Fruit fly (Drosophila melanogaster) whole organism, embryonic: ENCODE data around the gene foxo.
A peak's percentile ranks its signal among the peaks of the same experiment; 100 is the strongest.

Source experiments
- Aef1 ChIP-seq: fragments of 200-800 bp; sonication (Bioruptor generic); IDR thresholded peaks from 3 replicates; pipeline ENCODE4 v1.3.6; 2022; ENCODE audit warnings: missing biosample characterization, missing genetic modification characterization
- Atf6 ChIP-seq: fragments of 200-800 bp; sonication (Bioruptor generic); IDR thresholded peaks from 2 replicates; pipeline ENCODE4 v1.3.6; 2022; ENCODE audit warnings: missing biosample characterization, missing genetic modification characterization
- CG11085 ChIP-seq: fragments of 200-800 bp; sonication (Bioruptor generic); IDR thresholded peaks from 2 replicates; pipeline ENCODE4 v1.3.6; 2022; ENCODE audit warnings: missing biosample characterization, missing genetic modification characterization
- CG11247 ChIP-seq: fragments of 200-800 bp; sonication (Bioruptor generic); IDR thresholded peaks from 2 replicates; pipeline ENCODE4 v1.3.6; 2022; ENCODE audit warnings: missing biosample characterization, missing genetic modification characterization
- CG11456 ChIP-seq: fragments of 200-800 bp; sonication (Bioruptor generic); IDR thresholded peaks from 3 replicates; pipeline ENCODE4 v1.3.6; 2022; ENCODE audit warnings: missing biosample characterization, missing genetic modification characterization
- CG1233 ChIP-seq: fragments of 200-800 bp; sonication (Bioruptor generic); optimal IDR thresholded peaks from 4 replicates; lab custom pipeline; 2018; ENCODE audit warnings: missing biosample characterization, mild to moderate bottlenecking, missing genetic modification characterization
- CG12391 ChIP-seq: fragments of 200-800 bp; sonication (Bioruptor generic); optimal IDR thresholded peaks from 3 replicates; lab custom pipeline; 2018; ENCODE audit warnings: missing biosample characterization, mild to moderate bottlenecking, missing genetic modification characterization, moderate library complexity
- CG12659 ChIP-seq: fragments of 200-800 bp; sonication (Bioruptor generic); optimal IDR thresholded peaks from 3 replicates; lab custom pipeline; 2017; ENCODE audit warnings: mild to moderate bottlenecking, missing biosample characterization, missing genetic modification reagents, missing genetic modification characterization
- CG15696 ChIP-seq: fragments of 200-800 bp; sonication (Bioruptor generic); optimal IDR thresholded peaks from 2 replicates; lab custom pipeline; 2019; ENCODE audit warnings: missing biosample characterization, mild to moderate bottlenecking, missing genetic modification characterization, moderate library complexity
- CG16815 ChIP-seq: fragments of 200-800 bp; sonication (Bioruptor generic); optimal IDR thresholded peaks from 3 replicates; lab custom pipeline; 2017; ENCODE audit warnings: missing biosample characterization, mild to moderate bottlenecking, missing genetic modification characterization
- CG18262 ChIP-seq: fragments of 200-800 bp; optimal IDR thresholded peaks from 3 replicates; lab custom pipeline; 2019; ENCODE audit warnings: missing biosample characterization, mild to moderate bottlenecking, missing genetic modification characterization, moderate library complexity
- CG3407 ChIP-seq: fragments of 200-800 bp; sonication (Bioruptor generic); optimal IDR thresholded peaks from 2 replicates; lab custom pipeline; 2018; ENCODE audit warnings: missing biosample characterization, mild to moderate bottlenecking, missing genetic modification characterization
- CG3995 ChIP-seq: fragments of 200-800 bp; sonication (Bioruptor generic); optimal IDR thresholded peaks from 3 replicates; lab custom pipeline; 2016; ENCODE audit warnings: missing biosample characterization, missing genetic modification characterization
- CG4730 ChIP-seq: fragments of 200-800 bp; sonication (Bioruptor generic); IDR thresholded peaks from 2 replicates; pipeline ENCODE4 v1.3.6; 2022; ENCODE audit warnings: missing biosample characterization, missing genetic modification characterization
- CG6683 ChIP-seq: fragments of 200-800 bp; sonication (Bioruptor generic); optimal IDR thresholded peaks from 2 replicates; lab custom pipeline; 2017; ENCODE audit warnings: missing biosample characterization, mild to moderate bottlenecking, missing genetic modification characterization, missing genetic modification reagents
- CG8290 ChIP-seq, 3 experiments: fragments of 200-800 bp; sonication (Bioruptor generic); optimal IDR thresholded peaks; 2 replicates each; lab custom pipeline; 2016 to 2019; ENCODE audit warnings: missing biosample characterization in 3 of 3, missing genetic modification characterization in 3 of 3, mild to moderate bottlenecking in 2 of 3, moderate library complexity in 1 of 3
- CG8944 ChIP-seq: fragments of 200-800 bp; sonication (Bioruptor generic); optimal IDR thresholded peaks from 3 replicates; lab custom pipeline; 2016; ENCODE audit warnings: missing biosample characterization, missing genetic modification characterization
- CG9797 ChIP-seq: fragments of 200-800 bp; sonication (Bioruptor generic); optimal IDR thresholded peaks from 3 replicates; lab custom pipeline; 2018; ENCODE audit warnings: missing biosample characterization, mild to moderate bottlenecking, missing genetic modification characterization
- Camta ChIP-seq: fragments of 200-800 bp; sonication (Bioruptor generic); optimal IDR thresholded peaks from 2 replicates; lab custom pipeline; 2016; ENCODE audit warnings: missing biosample characterization, missing genetic modification characterization
- Dfd ChIP-seq, 2 experiments: fragments of >200 bp; optimal IDR thresholded peaks; 2 replicates each; lab custom pipeline; 2017; ENCODE audit warnings: missing biosample characterization in 2 of 2, missing genetic modification characterization in 2 of 2
- Ets65A ChIP-seq: fragments of 200-800 bp; sonication (Bioruptor generic); peaks from one replicate; lab custom pipeline; 2016; ENCODE audit warnings: missing biosample characterization, missing genetic modification characterization
- HLHmδ ChIP-seq: fragments of 200-800 bp; sonication (Bioruptor generic); optimal IDR thresholded peaks from 2 replicates; lab custom pipeline; 2018; ENCODE audit warnings: missing biosample characterization, mild to moderate bottlenecking, missing genetic modification characterization, moderate library complexity
- Hand ChIP-seq: fragments of 200-800 bp; sonication (Bioruptor generic); optimal IDR thresholded peaks from 2 replicates; lab custom pipeline; 2017; ENCODE audit warnings: mild to moderate bottlenecking, missing biosample characterization, missing genetic modification reagents, missing genetic modification characterization
- Hr51 ChIP-seq, 2 experiments: fragments of 200-800 bp; sonication (Bioruptor generic); optimal IDR thresholded peaks; 2 replicates in 1 of 2; 3 replicates in 1 of 2; lab custom pipeline; 2016 to 2018; ENCODE audit warnings: missing biosample characterization in 2 of 2, missing genetic modification characterization in 2 of 2, mild to moderate bottlenecking in 1 of 2, moderate library complexity in 1 of 2
- Jarid2 ChIP-seq: fragments of 200-800 bp; sonication (Bioruptor generic); optimal IDR thresholded peaks from 3 replicates; lab custom pipeline; 2017; ENCODE audit warnings: mild to moderate bottlenecking, missing biosample characterization, missing genetic modification reagents, missing genetic modification characterization
- Meics ChIP-seq: fragments of 200-800 bp; sonication (Bioruptor generic); optimal IDR thresholded peaks from 2 replicates; lab custom pipeline; 2017; ENCODE audit warnings: missing biosample characterization, mild to moderate bottlenecking, missing genetic modification characterization
- Tbp ChIP-seq: fragments of >200 bp; optimal IDR thresholded peaks from 2 replicates; lab custom pipeline; 2018; ENCODE audit warnings: missing biosample characterization, missing genetic modification characterization
- Xbp1 ChIP-seq: fragments of 200-800 bp; sonication (Bioruptor generic); optimal IDR thresholded peaks from 3 replicates; lab custom pipeline; 2016; ENCODE audit warnings: missing biosample characterization, mild to moderate bottlenecking, missing genetic modification characterization
- YL-1 ChIP-seq: fragments of 200-800 bp; sonication (Bioruptor generic); optimal IDR thresholded peaks from 3 replicates; lab custom pipeline; 2017; ENCODE audit warnings: missing biosample characterization, mild to moderate bottlenecking, missing genetic modification characterization
- aop ChIP-seq: fragments of 200-800 bp; sonication (Bioruptor generic); IDR thresholded peaks from 2 replicates; pipeline ENCODE4 v1.3.6; 2022; ENCODE audit warnings: missing biosample characterization, missing genetic modification characterization
- cad ChIP-seq: fragments of >200 bp; optimal IDR thresholded peaks from 2 replicates; lab custom pipeline; 2017; ENCODE audit warnings: missing biosample characterization, missing genetic modification characterization
- cas ChIP-seq: fragments of 200-800 bp; sonication (Bioruptor generic); IDR thresholded peaks from 2 replicates; pipeline ENCODE4 v1.3.6; 2022; ENCODE audit warnings: missing biosample characterization, missing genetic modification characterization
- dmrt99B ChIP-seq: fragments of 200-800 bp; sonication (Bioruptor generic); optimal IDR thresholded peaks from 2 replicates; lab custom pipeline; 2018; ENCODE audit warnings: missing biosample characterization, mild to moderate bottlenecking, missing genetic modification characterization, moderate library complexity
- eyg ChIP-seq: fragments of 200-800 bp; sonication (Bioruptor generic); optimal IDR thresholded peaks from 3 replicates; lab custom pipeline; 2016; ENCODE audit warnings: missing biosample characterization, missing genetic modification characterization
- fd96Cb ChIP-seq: fragments of 200-800 bp; sonication (Bioruptor generic); optimal IDR thresholded peaks from 2 replicates; lab custom pipeline; 2018; ENCODE audit warnings: missing biosample characterization, mild to moderate bottlenecking, missing genetic modification characterization, moderate library complexity
- gce ChIP-seq: fragments of 200-800 bp; sonication (Bioruptor generic); IDR thresholded peaks from 3 replicates; pipeline ENCODE4 v1.3.6; 2022; ENCODE audit warnings: missing biosample characterization, missing genetic modification characterization
- gcm ChIP-seq: fragments of 200-800 bp; sonication (Bioruptor generic); optimal IDR thresholded peaks from 2 replicates; lab custom pipeline; 2019; ENCODE audit warnings: missing biosample characterization, mild to moderate bottlenecking, missing genetic modification characterization, moderate library complexity
- gsb ChIP-seq: fragments of 200-800 bp; sonication (Bioruptor generic); IDR thresholded peaks from 2 replicates; pipeline ENCODE4 v1.3.6; 2022; ENCODE audit warnings: missing biosample characterization, missing genetic modification characterization
- gsb-n ChIP-seq: fragments of 200-800 bp; sonication (Bioruptor generic); optimal IDR thresholded peaks from 3 replicates; lab custom pipeline; 2018; ENCODE audit warnings: missing biosample characterization, mild to moderate bottlenecking, missing genetic modification characterization
- ken ChIP-seq: fragments of 200-800 bp; sonication (Bioruptor generic); IDR thresholded peaks from 3 replicates; pipeline ENCODE4 v1.3.6; 2022; ENCODE audit warnings: missing biosample characterization, missing genetic modification characterization
- lab ChIP-seq: fragments of 200-800 bp; sonication (Bioruptor generic); optimal IDR thresholded peaks from 3 replicates; lab custom pipeline; 2017; ENCODE audit warnings: missing biosample characterization, missing genetic modification characterization, mild to moderate bottlenecking, moderate library complexity, missing genetic modification reagents
- mirr ChIP-seq: fragments of 200-800 bp; sonication (Bioruptor generic); optimal IDR thresholded peaks from 3 replicates; lab custom pipeline; 2018; ENCODE audit warnings: missing biosample characterization, mild to moderate bottlenecking, missing genetic modification characterization
- pan ChIP-seq, 4 experiments: fragments of >200 bp in 3 of 4; fragments of 200-800 bp in 1 of 4; sonication (Bioruptor generic) in 1 of 4; optimal IDR thresholded peaks in 3 of 4; IDR thresholded peaks in 1 of 4; 2 replicates each; pipeline versions ENCODE4 v1.3.6 to Lab custom; 2017 to 2022; ENCODE audit warnings: missing biosample characterization in 2 of 4, missing genetic modification characterization in 2 of 4, mixed read lengths in 1 of 4
- shn ChIP-seq: fragments of 200-800 bp; sonication (Bioruptor generic); optimal IDR thresholded peaks from 3 replicates; lab custom pipeline; 2016; ENCODE audit warnings: missing biosample characterization, missing genetic modification characterization
- tap ChIP-seq: fragments of 200-800 bp; optimal IDR thresholded peaks from 3 replicates; lab custom pipeline; 2019; ENCODE audit warnings: missing biosample characterization, mild to moderate bottlenecking, missing genetic modification characterization, moderate library complexity
- tna ChIP-seq: fragments of 200-800 bp; sonication (Bioruptor generic); IDR thresholded peaks from 2 replicates; pipeline ENCODE4 v1.3.6; 2022; ENCODE audit warnings: missing biosample characterization, missing genetic modification characterization; ENCODE audit not compliant: partially characterized antibody
- unpg ChIP-seq: fragments of 200-800 bp; sonication (Bioruptor generic); optimal IDR thresholded peaks from 3 replicates; lab custom pipeline; 2018; ENCODE audit warnings: missing biosample characterization, mild to moderate bottlenecking, missing genetic modification characterization, moderate library complexity
- zen2 ChIP-seq: fragments of 200-800 bp; sonication (Bioruptor generic); IDR thresholded peaks from 3 replicates; pipeline ENCODE4 v1.3.6; 2022; ENCODE audit warnings: missing biosample characterization, missing genetic modification characterization; ENCODE audit not compliant: partially characterized antibody

The foxo gene

DNA sequence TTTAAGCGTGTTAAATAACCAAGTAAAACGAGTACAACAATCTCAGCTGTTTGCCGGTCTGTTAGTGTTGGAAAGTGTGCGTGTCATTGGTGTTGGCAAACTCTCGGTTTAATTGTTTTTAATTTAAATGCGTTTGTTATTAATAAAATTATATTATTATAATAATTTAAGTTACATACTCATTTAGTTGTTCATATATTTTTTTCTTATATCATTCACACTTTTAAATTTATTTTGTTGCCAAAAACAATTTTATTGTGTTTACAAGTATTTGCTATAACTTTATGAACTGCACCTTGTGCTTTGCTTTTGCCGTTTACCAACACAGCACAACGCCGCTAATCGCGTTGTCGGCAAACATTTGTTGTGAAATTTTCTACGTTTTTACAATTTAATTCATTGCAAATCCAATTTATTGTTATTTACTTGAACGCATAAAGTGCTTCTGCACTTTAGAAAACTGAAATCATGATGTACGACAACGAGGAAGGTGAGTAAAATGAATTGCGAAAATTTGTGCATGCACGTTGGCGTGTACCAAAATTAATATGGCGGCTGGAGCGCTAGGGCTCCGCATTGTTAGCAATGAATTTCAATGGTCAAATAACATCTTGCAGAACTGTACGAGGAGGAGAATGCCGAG, 68.9 kb downstream of the foxo start, which contains the start of the genes 140up and Polr2B (continued):
- TF ChIP-seq Atf6 (GFP tag; lab: Robert Waterston, UW) (peak; percentile 91), lab (GFP tag; lab: Kevin White, UChicago) (peak; percentile 95), CG4730 (GFP tag; lab: Robert Waterston, UW) (peak; percentile 88), gce (GFP tag; lab: Robert Waterston, UW) (peak; percentile 63; the same call in 2 of the 3 replicates), tap (tag; lab: Kevin White, UChicago) (peak; percentile 88), CG6683 (GFP tag; lab: Kevin White, UChicago) (no peak), ken (GFP tag; lab: Robert Waterston, UW) (peak; percentile 92; the same call in 2 of the 3 replicates), cas (peak; percentile 78), Dfd (GFP tag; optimal IDR thresholded peaks at IDR 0.05; lab: Kevin White, UChicago) (no peak), CG8290 (GFP tag; optimal IDR thresholded peaks at IDR 0.05; lab: Kevin White, UChicago) (peak; percentile 87), CG8290 (tag; optimal IDR thresholded peaks at IDR 0.05; lab: Kevin White, UChicago) (peak in 1 of 2 experiments; percentile 68), CG18262 (tag; lab: Kevin White, UChicago) (peak; percentile 92), tna (GFP tag; lab: Robert Waterston, UW) (no peak), CG11247 (GFP tag; lab: Robert Waterston, UW) (peak; percentile 91), CG12391 (tag; lab: Kevin White, UChicago) (peak; percentile 97), CG16815 (peak; percentile 91), CG1233 (GFP tag; lab: Kevin White, UChicago) (peak; percentile 92), shn (GFP tag; lab: Kevin White, UChicago) (peak; percentile 74), zen2 (GFP tag; lab: Robert Waterston, UW) (no peak), cad (GFP tag; lab: Kevin White, UChicago) (no peak), dmrt99B (tag; lab: Kevin White, UChicago) (peak; percentile 90), mirr (GFP tag; lab: Kevin White, UChicago) (peak; percentile 47), CG9797 (GFP tag; lab: Kevin White, UChicago) (peak; percentile 9), fd96Cb (peak; percentile 89), unpg (GFP tag; lab: Kevin White, UChicago) (peak; percentile 92), Ets65A (GFP tag; lab: Kevin White, UChicago) (peak; percentile 94), Xbp1 (GFP tag; lab: Kevin White, UChicago) (peak; percentile 96), gcm (peak; percentile 89), CG11085 (GFP tag; lab: Robert Waterston, UW) (peak; percentile 94), aop (GFP tag; lab: Robert Waterston, UW) (no peak), eyg (GFP tag; lab: Kevin White, UChicago) (peak; percentile 38), HLHmδ (no peak), CG12659 (peak; percentile 95), Jarid2 (GFP tag; lab: Kevin White, UChicago) (peak; percentile 70), gsb (peak; percentile 84), pan (optimal IDR thresholded peaks at IDR 0.05; lab: Kevin White, UChicago) (no peak), pan (GFP tag; optimal IDR thresholded peaks at IDR 0.05 in 1 of 2, IDR thresholded peaks at IDR 0.05 in 1 of 2) (peak in 1 of 2 experiments; percentile 94), CG8944 (GFP tag; lab: Kevin White, UChicago) (peak; percentile 80), YL-1 (GFP tag; lab: Kevin White, UChicago) (peak; percentile 88), CG3407 (GFP tag; lab: Kevin White, UChicago) (peak; percentile 86), Hand (peak; percentile 72), Meics (GFP tag; lab: Kevin White, UChicago) (peak; percentile 92), CG15696 (tag; lab: Kevin White, UChicago) (peak; percentile 93), Camta (GFP tag; lab: Kevin White, UChicago) (peak; percentile 70), Aef1 (GFP tag; lab: Robert Waterston, UW) (peak; percentile 93), CG11456 (GFP tag; lab: Robert Waterston, UW) (peak; percentile 94), CG3995 (GFP tag; lab: Kevin White, UChicago) (peak; percentile 48), Tbp (no peak), gsb-n (peak; percentile 92), Hr51 (GFP tag; optimal IDR thresholded peaks at IDR 0.05; lab: Kevin White, UChicago) (peak; percentile 83 to 93)
